Fruit fly (Drosophila melanogaster) whole organism, embryonic: ENCODE results near the gene Gr93d.

Source experiments
- ATbp ChIP-seq: fragments of 200-800 bp; sonication (Bioruptor generic); optimal IDR thresholded peaks from 2 replicates; lab custom pipeline; 2017; ENCODE audit warnings: missing biosample characterization, mild to moderate bottlenecking, missing genetic modification characterization, missing genetic modification reagents
- Atf3 ChIP-seq: fragments of 200-800 bp; sonication (Bioruptor generic); optimal IDR thresholded peaks from 3 replicates; lab custom pipeline; 2016; ENCODE audit warnings: missing biosample characterization, missing genetic modification characterization
- CG10462 ChIP-seq: fragments of 200-800 bp; sonication (Bioruptor generic); optimal IDR thresholded peaks from 2 replicates; lab custom pipeline; 2016; ENCODE audit warnings: missing biosample characterization, missing genetic modification characterization
- CG11456 ChIP-seq: fragments of 200-800 bp; sonication (Bioruptor generic); IDR thresholded peaks from 3 replicates; pipeline ENCODE4 v1.3.6; 2022; ENCODE audit warnings: missing biosample characterization, missing genetic modification characterization
- CG15601 ChIP-seq: fragments of 200-800 bp; sonication (Bioruptor generic); optimal IDR thresholded peaks from 3 replicates; lab custom pipeline; 2019; ENCODE audit warnings: missing biosample characterization, mild to moderate bottlenecking, missing genetic modification characterization, moderate library complexity
- CG32532 ChIP-seq: fragments of 200-800 bp; sonication (Bioruptor generic); IDR thresholded peaks from 2 replicates; pipeline ENCODE4 v1.3.6; 2022; ENCODE audit warnings: missing biosample characterization, missing genetic modification characterization
- HHEX ChIP-seq: fragments of 200-800 bp; sonication (Bioruptor generic); optimal IDR thresholded peaks from 3 replicates; lab custom pipeline; 2017; ENCODE audit warnings: missing biosample characterization, mild to moderate bottlenecking, missing genetic modification characterization, missing genetic modification reagents
- Hmr ChIP-seq: fragments of 200-800 bp; sonication (Bioruptor generic); optimal IDR thresholded peaks from 3 replicates; lab custom pipeline; 2017; ENCODE audit warnings: mild to moderate bottlenecking, missing biosample characterization, missing genetic modification reagents, missing genetic modification characterization
- Max ChIP-seq: fragments of 200-800 bp; sonication (Bioruptor generic); optimal IDR thresholded peaks from 2 replicates; lab custom pipeline; 2016; ENCODE audit warnings: missing biosample characterization, mild to moderate bottlenecking, missing genetic modification characterization
- Taf1 ChIP-seq: fragments of 200-800 bp; sonication (Bioruptor generic); IDR thresholded peaks from 2 replicates; pipeline ENCODE4 v1.3.6; 2022; ENCODE audit warnings: missing biosample characterization, missing genetic modification characterization
- pb ChIP-seq: fragments of 200-800 bp; sonication (Bioruptor generic); optimal IDR thresholded peaks from 3 replicates; lab custom pipeline; 2016; ENCODE audit warnings: missing biosample characterization, missing genetic modification characterization
- psq ChIP-seq: fragments of 200-800 bp; sonication (Bioruptor generic); optimal IDR thresholded peaks from 2 replicates; lab custom pipeline; 2017; ENCODE audit warnings: missing biosample characterization, missing genetic modification characterization

DNA sequence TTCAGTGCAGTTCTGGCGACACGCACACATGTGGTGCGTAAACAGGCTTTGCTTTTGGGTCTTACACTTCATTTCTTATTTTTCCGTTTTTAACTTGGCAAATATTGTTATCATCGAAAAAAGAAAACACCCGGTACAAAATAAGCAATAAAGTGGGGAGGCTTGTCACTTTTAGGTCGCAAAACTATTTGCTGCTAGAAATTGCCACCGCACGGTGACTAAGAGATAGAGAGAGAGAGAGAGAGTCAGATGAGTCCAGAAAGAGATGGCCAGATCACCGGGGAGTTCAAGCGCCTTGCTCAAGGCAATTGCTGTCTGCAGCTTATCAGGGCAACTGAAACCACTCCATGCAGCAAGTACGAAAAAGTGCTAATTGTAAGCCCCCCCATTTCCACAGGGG, 44.3 kb upstream of the Gr93d start:
- TF ChIP-seq CG15601 (tag; lab: Kevin White, UChicago) (no peak), CG32532 (GFP tag; lab: Robert Waterston, UW) (no peak), psq (GFP tag; lab: Kevin White, UChicago) (no peak), CG10462 (GFP tag; lab: Kevin White, UChicago) (no peak), CG11456 (GFP tag; lab: Robert Waterston, UW) (no peak), Hmr (GFP tag; lab: Kevin White, UChicago) (no peak), Max (no peak), pb (GFP tag; lab: Kevin White, UChicago) (no peak), Atf3 (GFP tag; lab: Kevin White, UChicago) (no peak), HHEX (no peak), Taf1 (GFP tag; lab: Robert Waterston, UW) (no peak), ATbp (no peak)
